Worm (Caenorhabditis elegans): ENCODE data around the gene srj-19.

DNA sequence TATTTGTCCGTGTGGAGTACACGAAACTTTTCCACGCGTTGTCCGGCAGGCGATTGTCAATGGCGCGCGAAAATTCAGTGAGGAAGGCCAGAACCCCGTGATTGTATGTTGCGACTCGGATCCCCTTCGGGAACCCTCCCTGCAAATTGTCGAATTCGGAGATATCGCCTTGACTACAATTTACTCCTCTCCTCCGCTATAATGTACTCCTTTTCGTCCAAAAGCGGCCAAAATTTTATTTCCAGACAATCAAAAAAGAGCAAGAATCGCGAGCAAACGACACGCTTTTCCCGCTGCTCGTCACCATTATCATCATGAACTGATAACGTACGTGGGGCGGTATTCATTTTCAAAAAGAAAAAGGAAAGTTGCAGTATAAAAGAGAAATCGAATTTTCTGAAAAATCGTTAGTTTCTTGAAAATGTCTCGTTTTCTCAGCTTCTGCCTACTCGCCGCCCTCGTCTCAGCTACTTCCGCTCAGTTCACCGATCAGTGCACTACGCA lies 21.7 kb upstream of the srj-19 start, which contains the start of gene irg-3:
- TF ChIP-seq F52B5.7 (tag; optimal IDR thresholded peaks at IDR 0.05) = no peak
- TF ChIP-seq hsf-1 (GFP tag; IDR thresholded peaks at IDR 0.05) = no peak
- no peak for TF ChIP-seq unc-130 (GFP tag; optimal IDR thresholded peaks at IDR 0.05)
- no peak for TF ChIP-seq ekl-4 (GFP tag; IDR thresholded peaks at IDR 0.05)
- no peak for TF ChIP-seq D2030.7 (GFP tag; IDR thresholded peaks at IDR 0.05)
- TF ChIP-seq aptf-2 (GFP tag; conservative IDR thresholded peaks at IDR 0.05) = no peak
- no peak for TF ChIP-seq ama-1 (optimal IDR thresholded peaks at IDR 0.05)
- TF ChIP-seq ama-1 (GFP tag; optimal IDR thresholded peaks at IDR 0.05) = no peak
- TF ChIP-seq rcor-1 (GFP tag; IDR thresholded peaks at IDR 0.05) = no peak
- TF ChIP-seq dpl-1 (GFP tag; optimal IDR thresholded peaks at IDR 0.05) = no peak
- no peak for TF ChIP-seq egl-44 (GFP tag; IDR thresholded peaks at IDR 0.05)
- TF ChIP-seq F22D6.2 (tag; optimal IDR thresholded peaks at IDR 0.05) = no peak
- TF ChIP-seq athp-1 (tag; optimal IDR thresholded peaks at IDR 0.05) = no peak
